Worm (Caenorhabditis elegans) whole organism, late embryonic: Measurements from ENCODE around the gene lmd-4.

Experiments
- K09A11.1 ChIP-seq: sonication (generic microtip); optimal IDR thresholded peaks from 2 replicates; lab custom pipeline; 2017; ENCODE audit warnings: antibody characterized with exemption, mild to moderate bottlenecking, missing genetic modification characterization, missing compliant biosample characterization; ENCODE audit not compliant: insufficient read depth
- T23F11.4 ChIP-seq: fragments of 200-800 bp; sonication (Bioruptor generic); optimal IDR thresholded peaks from 2 replicates; lab custom pipeline; 2018; ENCODE audit warnings: mild to moderate bottlenecking, missing genetic modification characterization, missing compliant biosample characterization
- ama-1 ChIP-seq: fragments of 150-350 bp; optimal IDR thresholded peaks from 2 replicates; lab custom pipeline; 2014
- ceh-19 ChIP-seq: fragments of 200-800 bp; sonication (Bioruptor generic); optimal IDR thresholded peaks from 2 replicates; lab custom pipeline; 2018; ENCODE audit warnings: mild to moderate bottlenecking, missing genetic modification characterization, missing compliant biosample characterization
- ceh-22 ChIP-seq: sonication (generic microtip); optimal IDR thresholded peaks from 2 replicates; lab custom pipeline; 2017; ENCODE audit warnings: missing biosample characterization, missing genetic modification characterization
- ceh-24 ChIP-seq: sonication (generic microtip); optimal IDR thresholded peaks from 2 replicates; lab custom pipeline; 2016; ENCODE audit warnings: mild to moderate bottlenecking, missing genetic modification characterization, missing compliant biosample characterization
- ceh-31 ChIP-seq: sonication (generic microtip); optimal IDR thresholded peaks from 2 replicates; lab custom pipeline; 2016; ENCODE audit warnings: missing genetic modification characterization, missing compliant biosample characterization
- ceh-34 ChIP-seq: sonication (generic microtip); optimal IDR thresholded peaks from 2 replicates; lab custom pipeline; 2016; ENCODE audit warnings: mild to moderate bottlenecking, missing genetic modification characterization, missing compliant biosample characterization
- ceh-48 ChIP-seq: sonication (generic microtip); optimal IDR thresholded peaks from 2 replicates; lab custom pipeline; 2016; ENCODE audit warnings: missing genetic modification characterization, inconsistent platforms, missing compliant biosample characterization
- ceh-9 ChIP-seq: sonication (generic microtip); optimal IDR thresholded peaks from 2 replicates; lab custom pipeline; 2016; ENCODE audit warnings: mild to moderate bottlenecking, missing genetic modification characterization, inconsistent platforms, missing compliant biosample characterization
- dmd-4 ChIP-seq: sonication (generic microtip); optimal IDR thresholded peaks from 2 replicates; lab custom pipeline; 2016; ENCODE audit warnings: borderline replicate concordance, missing genetic modification characterization, missing compliant biosample characterization
- dve-1 ChIP-seq: sonication (generic microtip); optimal IDR thresholded peaks from 2 replicates; lab custom pipeline; 2017; ENCODE audit warnings: antibody characterized with exemption, mild to moderate bottlenecking, missing genetic modification characterization, missing compliant biosample characterization
- elt-2 ChIP-seq: sonication (generic microtip); optimal IDR thresholded peaks from 2 replicates; lab custom pipeline; 2016; ENCODE audit warnings: missing genetic modification reagents, missing genetic modification characterization, missing compliant biosample characterization
- elt-4 ChIP-seq: sonication (generic microtip); optimal IDR thresholded peaks from 2 replicates; lab custom pipeline; 2016; ENCODE audit warnings: missing genetic modification characterization, missing compliant biosample characterization
- fax-1 ChIP-seq: sonication (generic microtip); optimal IDR thresholded peaks from 2 replicates; lab custom pipeline; 2016; ENCODE audit warnings: missing genotype, missing genetic modification characterization, missing compliant biosample characterization
- fkh-6 ChIP-seq: sonication (generic microtip); optimal IDR thresholded peaks from 2 replicates; lab custom pipeline; 2016; ENCODE audit warnings: missing genetic modification characterization, missing compliant biosample characterization
- hlh-13 ChIP-seq: fragments of 200-800 bp; sonication (Bioruptor generic); optimal IDR thresholded peaks from 2 replicates; lab custom pipeline; 2018; ENCODE audit warnings: mild to moderate bottlenecking, missing genetic modification characterization, missing compliant biosample characterization
- hlh-15 ChIP-seq: sonication (generic microtip); optimal IDR thresholded peaks from 2 replicates; lab custom pipeline; 2016; ENCODE audit warnings: missing genetic modification characterization, missing compliant biosample characterization
- madf-2 ChIP-seq: sonication (generic microtip); optimal IDR thresholded peaks from 2 replicates; lab custom pipeline; 2017; ENCODE audit warnings: missing genetic modification characterization, missing compliant biosample characterization
- nhr-11 ChIP-seq: fragments of 150-350 bp; optimal IDR thresholded peaks from 2 replicates; lab custom pipeline; 2014; ENCODE audit warnings: missing biosample characterization, missing genetic modification characterization
- npax-4 ChIP-seq: sonication (generic microtip); optimal IDR thresholded peaks from 2 replicates; lab custom pipeline; 2016; ENCODE audit warnings: missing genetic modification characterization, missing compliant biosample characterization
- odd-2 ChIP-seq: sonication (generic microtip); optimal IDR thresholded peaks from 2 replicates; lab custom pipeline; 2017; ENCODE audit warnings: antibody characterized with exemption, mild to moderate bottlenecking, missing genetic modification characterization, missing compliant biosample characterization
- pag-3 ChIP-seq: sonication (generic microtip); optimal IDR thresholded peaks from 2 replicates; lab custom pipeline; 2016; ENCODE audit warnings: missing compliant biosample characterization, missing genetic modification characterization, borderline replicate concordance
- pat-9 ChIP-seq: fragments of 200-800 bp; sonication (Bioruptor generic); optimal IDR thresholded peaks from 2 replicates; lab custom pipeline; 2018; ENCODE audit warnings: mild to moderate bottlenecking, missing genetic modification characterization, moderate library complexity, missing compliant biosample characterization
- pax-1 ChIP-seq: fragments of 150-350 bp; optimal IDR thresholded peaks from 2 replicates; lab custom pipeline; 2014; ENCODE audit warnings: missing biosample characterization, missing genetic modification characterization
- pha-2 ChIP-seq: sonication (generic microtip); optimal IDR thresholded peaks from 2 replicates; lab custom pipeline; 2017; ENCODE audit warnings: mild to moderate bottlenecking, missing genetic modification characterization, missing compliant biosample characterization
- pha-4 ChIP-seq: fragments of 150-350 bp; optimal IDR thresholded peaks from 2 replicates; lab custom pipeline; 2018; ENCODE audit warnings: missing biosample characterization, missing genetic modification reagents, missing genetic modification characterization
- pqm-1 ChIP-seq: sonication (generic microtip); optimal IDR thresholded peaks from 2 replicates; lab custom pipeline; 2016; ENCODE audit warnings: missing genetic modification characterization, missing compliant biosample characterization
- pros-1 ChIP-seq: fragments of 150-350 bp; optimal IDR thresholded peaks from 2 replicates; lab custom pipeline; 2014; ENCODE audit warnings: missing biosample characterization, missing genetic modification reagents, missing genetic modification characterization
- ref-2 ChIP-seq: sonication (generic microtip); optimal IDR thresholded peaks from 2 replicates; lab custom pipeline; 2016; ENCODE audit warnings: missing genetic modification characterization, missing compliant biosample characterization
- sox-2 ChIP-seq: fragments of 200-800 bp; sonication (Bioruptor generic); IDR thresholded peaks from 2 replicates; pipeline ENCODE4 v1.3.6; 2022; ENCODE audit warnings: missing genetic modification reagents, missing genetic modification characterization, missing compliant biosample characterization
- tbx-2 ChIP-seq: sonication (generic microtip); optimal IDR thresholded peaks from 2 replicates; lab custom pipeline; 2016; ENCODE audit warnings: missing genetic modification characterization, missing compliant biosample characterization
- tbx-7 ChIP-seq: sonication (generic microtip); optimal IDR thresholded peaks from 2 replicates; lab custom pipeline; 2016; ENCODE audit warnings: missing genotype, missing genetic modification characterization, missing compliant biosample characterization
- ttx-3 ChIP-seq: sonication (generic microtip); optimal IDR thresholded peaks from 2 replicates; lab custom pipeline; 2016; ENCODE audit warnings: missing genetic modification reagents, missing genetic modification characterization, missing compliant biosample characterization
- unc-55 ChIP-seq: sonication (generic microtip); optimal IDR thresholded peaks from 2 replicates; lab custom pipeline; 2017; ENCODE audit warnings: missing biosample characterization, missing genetic modification reagents, missing genetic modification characterization
- unc-86 ChIP-seq: sonication (generic microtip); optimal IDR thresholded peaks from 2 replicates; lab custom pipeline; 2016; ENCODE audit warnings: missing genetic modification characterization, missing compliant biosample characterization
- zip-5 ChIP-seq: sonication (generic microtip); optimal IDR thresholded peaks from 2 replicates; lab custom pipeline; 2016; ENCODE audit warnings: missing genetic modification characterization, missing compliant biosample characterization

lmd-4 gene

ce11 chrV:7320909-7321308 is at the start of gene lmd-4:
lmd-4 (minus strand) TSS chrV:7321009.
- TF ChIP-seq ceh-31 (tag; lab: Kevin White, UChicago) (no peak), fax-1 (no peak), ceh-34 (tag; lab: Kevin White, UChicago) (no peak), pag-3 (tag; lab: Kevin White, UChicago) (no peak), ref-2 (tag; lab: Kevin White, UChicago) (no peak), unc-86 (tag; lab: Kevin White, UChicago) (no peak), odd-2 (tag; lab: Kevin White, UChicago) (no peak), pha-2 (tag; lab: Kevin White, UChicago) (no peak), unc-55 (GFP tag; lab: Kevin White, UChicago) (no peak), K09A11.1 (tag; lab: Kevin White, UChicago) (no peak), npax-4 (no peak), hlh-13 (GFP tag; lab: Kevin White, UChicago) (no peak), tbx-7 (tag; lab: Kevin White, UChicago) (no peak)

- TF ChIP-seq pros-1 (tag; lab: Kevin White, UChicago) (no peak), ceh-22 (no peak), dve-1 (no peak), ceh-34 (tag; lab: Kevin White, UChicago) (no peak), sox-2 (GFP tag; lab: Robert Waterston, UW) (no peak), hlh-15 (tag; lab: Kevin White, UChicago) (no peak), pax-1 (tag; lab: Kevin White, UChicago) (no peak), pha-2 (tag; lab: Kevin White, UChicago) (no peak), ceh-9 (tag; lab: Kevin White, UChicago) (no peak), elt-4 (tag; lab: Kevin White, UChicago) (no peak), odd-2 (tag; lab: Kevin White, UChicago) (no peak), pha-4 (tag; lab: Kevin White, UChicago) (no peak), ttx-3 (tag; lab: Kevin White, UChicago) (no peak), npax-4 (no peak), zip-5 (tag; lab: Kevin White, UChicago) (no peak), ceh-24 (tag; lab: Kevin White, UChicago) (no peak), nhr-11 (tag; lab: Kevin White, UChicago) (no peak)
Observed at ce11 chrV:7369578-7369977, 48.8 kb upstream of the lmd-4 start, which contains the start of gene srj-14. srj-14 (plus strand) TSS chrV:7369708.

- TF ChIP-seq unc-86 (tag; lab: Kevin White, UChicago) = no peak
Observed at ce11 chrV:7364951-7365350, 44.1 kb upstream of the lmd-4 start, which contains the start of gene exc-13. exc-13 (plus strand) TSS chrV:7365251.

- TF ChIP-seq ceh-48 (tag; lab: Kevin White, UChicago) (no peak), elt-2 (tag; lab: Kevin White, UChicago) (peak; percentile 64)
Observed at ce11 chrV:7364059-7364458, 43.2 kb upstream of the lmd-4 start, which contains the start of gene cyp-35A2. cyp-35A2 (minus strand) TSS chrV:7364182.

ce11 chrV:7361673-7362072 is 40.9 kb upstream of the lmd-4 start, which contains the start of gene cyp-35A1:
cyp-35A1 (minus strand) TSS chrV:7361773.
- TF ChIP-seq odd-2 (tag; lab: Kevin White, UChicago) = no peak

ce11 chrV:7357132-7357531 is 36.3 kb upstream of the lmd-4 start, which contains the start of gene C03G6.6:
C03G6.6 (plus strand) TSS chrV:7357432.
- no peak for TF ChIP-seq T23F11.4 (GFP tag; lab: Kevin White, UChicago)
- no peak for TF ChIP-seq ama-1 (lab: Kevin White, UChicago)
- no peak for TF ChIP-seq pat-9
- no peak for TF ChIP-seq pqm-1
- TF ChIP-seq pha-4 (tag; lab: Kevin White, UChicago) = no peak
- no peak for TF ChIP-seq ttx-3 (tag; lab: Kevin White, UChicago)
- TF ChIP-seq ref-2 (tag; lab: Kevin White, UChicago) = no peak
- TF ChIP-seq tbx-2 (tag; lab: Kevin White, UChicago) = no peak
- TF ChIP-seq ceh-34 (tag; lab: Kevin White, UChicago) = no peak
- no peak for TF ChIP-seq madf-2 (tag; lab: Kevin White, UChicago)
- no peak for TF ChIP-seq ceh-19 (GFP tag; lab: Kevin White, UChicago)
- TF ChIP-seq zip-5 (tag; lab: Kevin White, UChicago) = no peak
- TF ChIP-seq pros-1 (tag; lab: Kevin White, UChicago) = no peak
- no peak for TF ChIP-seq fkh-6 (tag; lab: Kevin White, UChicago)
- TF ChIP-seq dmd-4 (tag; lab: Kevin White, UChicago) = no peak
- TF ChIP-seq pag-3 (tag; lab: Kevin White, UChicago) = no peak
- no peak for TF ChIP-seq ceh-9 (tag; lab: Kevin White, UChicago)
- TF ChIP-seq odd-2 (tag; lab: Kevin White, UChicago) = no peak
